Fruit fly (Drosophila melanogaster): Measurements from ENCODE around the gene CG7950.

CG7950 gene

dm6 chr3R:30043139-30043744 lies 13.4 kb upstream of the CG7950 start, which contains the start of gene Sry-delta (continued):
- TF ChIP-seq Abd-B (GFP tag; optimal IDR thresholded peaks at IDR 0.05) = peak; percentile 86
- peak; percentile 73 for TF ChIP-seq CG17359 (tag; optimal IDR thresholded peaks at IDR 0.05)
- no peak for TF ChIP-seq oc (tag; optimal IDR thresholded peaks at IDR 0.05)
- peak; percentile 80 for TF ChIP-seq otp (GFP tag; IDR thresholded peaks at IDR 0.05)
- no peak for TF ChIP-seq pita (GFP tag; optimal IDR thresholded peaks at IDR 0.05)
- TF ChIP-seq CG8281 (tag; optimal IDR thresholded peaks at IDR 0.05) = no peak
- no peak for TF ChIP-seq CG3407 (GFP tag; optimal IDR thresholded peaks at IDR 0.05)
- peak; percentile 84 for TF ChIP-seq CG11085 (GFP tag; IDR thresholded peaks at IDR 0.05)
- TF ChIP-seq CG10543 (GFP tag; optimal IDR thresholded peaks at IDR 0.05) = peak; percentile 62
- TF ChIP-seq sim (GFP tag; IDR thresholded peaks at IDR 0.05) = no peak
- peak; percentile 75 for TF ChIP-seq CG9215 (GFP tag; IDR thresholded peaks at IDR 0.05)
- TF ChIP-seq fd96Cb (tag; optimal IDR thresholded peaks at IDR 0.05) = peak; percentile 46
- TF ChIP-seq CG9932 (GFP tag; IDR thresholded peaks at IDR 0.05) = peak; percentile 96
- TF ChIP-seq tgo (GFP tag; IDR thresholded peaks at IDR 0.05) = peak; percentile 75
- TF ChIP-seq CG33557 (GFP tag; optimal IDR thresholded peaks at IDR 0.05) = peak; percentile 52
- TF ChIP-seq CG3995 (GFP tag; optimal IDR thresholded peaks at IDR 0.05) = peak; percentile 69
- peak; percentile 26 for TF ChIP-seq CG6813 (GFP tag; optimal IDR thresholded peaks at IDR 0.05)
- TF ChIP-seq fd3F (GFP tag; optimal IDR thresholded peaks at IDR 0.05) = peak; percentile 3
- TF ChIP-seq az2 (GFP tag; optimal IDR thresholded peaks at IDR 0.05) = peak; percentile 72
- TF ChIP-seq nerfin-1 (tag; optimal IDR thresholded peaks at IDR 0.05) = peak; percentile 64
- TF ChIP-seq zen2 (GFP tag; IDR thresholded peaks at IDR 0.05; ENCODE audit: partially characterized antibody) = no peak; the same call in 2 of the 3 replicates
- TF ChIP-seq org-1 (GFP tag; optimal IDR thresholded peaks at IDR 0.05) = no peak
- no peak for TF ChIP-seq Doc2 (GFP tag; IDR thresholded peaks at IDR 0.05)
- no peak for TF ChIP-seq cwo (GFP tag; optimal IDR thresholded peaks at IDR 0.05)
- TF ChIP-seq HLHmδ (GFP tag; optimal IDR thresholded peaks at IDR 0.05) = peak; percentile 18
- TF ChIP-seq D (optimal IDR thresholded peaks at IDR 0.05) = no peak
- peak; percentile 37 for TF ChIP-seq D (GFP tag; optimal IDR thresholded peaks at IDR 0.05)
- TF ChIP-seq CG10462 (GFP tag; optimal IDR thresholded peaks at IDR 0.05) = peak; percentile 67
- TF ChIP-seq Atf-2 (GFP tag; optimal IDR thresholded peaks at IDR 0.05) = peak; percentile 58
- peak; percentile 50 for TF ChIP-seq onecut (GFP tag; IDR thresholded peaks at IDR 0.05)
- peak; percentile 53 for TF ChIP-seq CG7556 (GFP tag; optimal IDR thresholded peaks at IDR 0.05)
- no peak for TF ChIP-seq CG8478 (optimal IDR thresholded peaks at IDR 0.05)
- peak; percentile 71 for TF ChIP-seq CG17361 (GFP tag; IDR thresholded peaks at IDR 0.05)
- TF ChIP-seq Rfx (GFP tag; IDR thresholded peaks at IDR 0.05) = peak; percentile 92
- peak; percentile 78 for TF ChIP-seq Camta (GFP tag; optimal IDR thresholded peaks at IDR 0.05)
- peak; percentile 23 for TF ChIP-seq CG12219 (GFP tag; optimal IDR thresholded peaks at IDR 0.05)
- TF ChIP-seq sens (GFP tag) = peak; percentile 96
- TF ChIP-seq CG10979 (tag; optimal IDR thresholded peaks at IDR 0.05) = peak; percentile 59
- TF ChIP-seq tio (GFP tag; optimal IDR thresholded peaks at IDR 0.05) = no peak
- TF ChIP-seq kni (GFP tag; optimal IDR thresholded peaks at IDR 0.05) = peak; percentile 17
- TF ChIP-seq wek (GFP tag; optimal IDR thresholded peaks at IDR 0.05) = peak; percentile 23
- no peak for TF ChIP-seq CG7745 (tag; optimal IDR thresholded peaks at IDR 0.05)
- peak; percentile 85 for TF ChIP-seq chn (GFP tag; optimal IDR thresholded peaks at IDR 0.05)
- TF ChIP-seq Bteb2 (GFP tag; optimal IDR thresholded peaks at IDR 0.05) = peak; percentile 74
- peak; percentile 74 for TF ChIP-seq CG11723 (GFP tag; optimal IDR thresholded peaks at IDR 0.05)
- TF ChIP-seq Neu2 (GFP tag; optimal IDR thresholded peaks at IDR 0.05; ENCODE audit: borderline replicate concordance) = peak; percentile 14
- peak; percentile 67; the same call in 1 of the 2 replicates for TF ChIP-seq Taf1 (GFP tag; IDR thresholded peaks at IDR 0.05)
- TF ChIP-seq BEAF-32 (GFP tag; optimal IDR thresholded peaks at IDR 0.05) = peak; percentile 89
- TF ChIP-seq Ets97D (GFP tag; optimal IDR thresholded peaks at IDR 0.05) = peak; percentile 97
- TF ChIP-seq CG6689 (GFP tag; IDR thresholded peaks at IDR 0.05) = peak; percentile 87
